Worm (Caenorhabditis elegans) whole organism, mixed stage, embryonic: Measurements from ENCODE around the gene gcy-29.

ENCODE experiments used
- ceh-39 ChIP-seq: fragments of 150-350 bp; optimal IDR thresholded peaks from 2 replicates; lab custom pipeline; 2014; ENCODE audit warnings: missing biosample characterization, missing genetic modification characterization
- elt-3 ChIP-seq: fragments of 150-350 bp; optimal IDR thresholded peaks from 2 replicates; lab custom pipeline; 2014; ENCODE audit warnings: missing biosample characterization, missing genetic modification characterization
- mls-2 ChIP-seq: sonication (generic microtip); optimal IDR thresholded peaks from 2 replicates; lab custom pipeline; 2016; ENCODE audit warnings: mild to moderate bottlenecking, missing genetic modification characterization, moderate library complexity, missing compliant biosample characterization
- snpc-4 ChIP-seq: fragments of 150-350 bp; optimal IDR thresholded peaks from 2 replicates; lab custom pipeline; 2014; ENCODE audit warnings: missing biosample characterization, missing genetic modification characterization
- sptf-1 ChIP-seq: sonication (generic microtip); optimal IDR thresholded peaks from 2 replicates; lab custom pipeline; 2017; ENCODE audit warnings: mild to moderate bottlenecking, missing genetic modification characterization, moderate library complexity, missing compliant biosample characterization
- unc-62 ChIP-seq: fragments of 150-350 bp; optimal IDR thresholded peaks from 2 replicates; lab custom pipeline; 2014; ENCODE audit warnings: missing biosample characterization, missing genetic modification reagents, missing genetic modification characterization
- zip-8 ChIP-seq: fragments of 150-350 bp; optimal IDR thresholded peaks from 2 replicates; lab custom pipeline; 2014; ENCODE audit warnings: missing biosample characterization, missing genetic modification characterization
- ztf-11 ChIP-seq: fragments of 150-350 bp; optimal IDR thresholded peaks from 2 replicates; lab custom pipeline; 2014; ENCODE audit warnings: missing biosample characterization, missing genetic modification characterization

gcy-29 gene

ce11 chrII:14492592-14493196 is 55.9 kb downstream of the gcy-29 start:
- TF ChIP-seq sptf-1 (tag; lab: Kevin White, UChicago) = no peak
- TF ChIP-seq zip-8 (tag; lab: Kevin White, UChicago) = no peak
- TF ChIP-seq elt-3 = no peak
- no peak for TF ChIP-seq ztf-11 (tag; lab: Kevin White, UChicago)
- no peak for TF ChIP-seq unc-62 (GFP tag; lab: Kevin White, UChicago)
- TF ChIP-seq snpc-4 (tag; lab: Kevin White, UChicago) = no peak
- TF ChIP-seq mls-2 = no peak
- TF ChIP-seq ceh-39 = no peak
